Worm (Caenorhabditis elegans) whole organism, L2 larva: ENCODE results near the gene abu-13.
A peak's percentile ranks its signal among the peaks of the same experiment; 100 is the strongest.

Experiments used
- C34F6.9 ChIP-seq: fragments of 150-350 bp; optimal IDR thresholded peaks from 2 replicates; lab custom pipeline; 2014; ENCODE audit warnings: missing biosample characterization, missing genetic modification characterization
- F13H6.1 ChIP-seq: sonication (generic microtip); optimal IDR thresholded peaks from 2 replicates; lab custom pipeline; 2016; ENCODE audit warnings: missing genetic modification characterization, missing compliant biosample characterization
- R02D3.7 ChIP-seq: fragments of 150-350 bp; optimal IDR thresholded peaks from 2 replicates; lab custom pipeline; 2014; ENCODE audit warnings: missing biosample characterization, missing genetic modification characterization
- ZK546.5 ChIP-seq: sonication (generic microtip); optimal IDR thresholded peaks from 2 replicates; lab custom pipeline; 2017; ENCODE audit warnings: missing biosample characterization, missing genetic modification characterization
- aly-2 ChIP-seq: fragments of 150-350 bp; optimal IDR thresholded peaks from 2 replicates; lab custom pipeline; 2014; ENCODE audit warnings: missing biosample characterization, missing genetic modification characterization
- ama-1 ChIP-seq: fragments of 150-350 bp; optimal IDR thresholded peaks from 2 replicates; lab custom pipeline; 2018; ENCODE audit warnings: inconsistent platforms
- blmp-1 ChIP-seq: sonication (generic microtip); optimal IDR thresholded peaks from 2 replicates; lab custom pipeline; 2017; ENCODE audit warnings: missing genetic modification characterization, mild to moderate bottlenecking, missing compliant biosample characterization, antibody characterized with exemption, moderate library complexity; ENCODE audit not compliant: insufficient read depth
- ceh-82 ChIP-seq: fragments of 150-350 bp; optimal IDR thresholded peaks from 2 replicates; lab custom pipeline; 2014; ENCODE audit warnings: missing biosample characterization, missing genetic modification characterization
- crh-2 ChIP-seq: sonication (generic microtip); optimal IDR thresholded peaks from 2 replicates; lab custom pipeline; 2017; ENCODE audit warnings: missing biosample characterization, missing genetic modification characterization
- dmd-4 ChIP-seq: sonication (generic microtip); optimal IDR thresholded peaks from 2 replicates; lab custom pipeline; 2017; ENCODE audit warnings: missing biosample characterization, missing genetic modification characterization
- egl-27 ChIP-seq: sonication (generic microtip); optimal IDR thresholded peaks from 3 replicates; lab custom pipeline; 2017; ENCODE audit warnings: missing biosample characterization, missing genetic modification reagents, missing genetic modification characterization
- fos-1 ChIP-seq: fragments of 150-350 bp; optimal IDR thresholded peaks from 2 replicates; lab custom pipeline; 2014; ENCODE audit warnings: missing biosample characterization, missing genetic modification characterization
- lin-39 ChIP-seq: fragments of 150-350 bp; optimal IDR thresholded peaks from 2 replicates; lab custom pipeline; 2014; ENCODE audit warnings: missing biosample characterization, missing genetic modification reagents, missing genetic modification characterization
- lsy-2 ChIP-seq, 2 experiments: fragments of 150-350 bp in 1 of 2; sonication (generic microtip) in 1 of 2; optimal IDR thresholded peaks; 2 replicates each; lab custom pipeline; 2014 to 2017; ENCODE audit warnings: missing biosample characterization in 2 of 2, missing genetic modification characterization in 2 of 2
- mbf-1 ChIP-seq: sonication (generic microtip); optimal IDR thresholded peaks from 2 replicates; lab custom pipeline; 2017; ENCODE audit warnings: missing biosample characterization, missing genetic modification characterization
- mdl-1 ChIP-seq, 2 experiments: fragments of 150-350 bp in 1 of 2; sonication (generic microtip) in 1 of 2; optimal IDR thresholded peaks; 2 replicates each; lab custom pipeline; 2017; ENCODE audit warnings: missing biosample characterization in 2 of 2, missing genetic modification characterization in 2 of 2
- nhr-129 ChIP-seq: fragments of 150-350 bp; optimal IDR thresholded peaks from 2 replicates; lab custom pipeline; 2014; ENCODE audit warnings: missing biosample characterization, missing genetic modification characterization
- nhr-21 ChIP-seq: fragments of 150-350 bp; optimal IDR thresholded peaks from 2 replicates; lab custom pipeline; 2014; ENCODE audit warnings: missing biosample characterization, missing genetic modification characterization
- nhr-237 ChIP-seq: fragments of 150-350 bp; optimal IDR thresholded peaks from 2 replicates; lab custom pipeline; 2014; ENCODE audit warnings: missing biosample characterization, missing genetic modification characterization
- nhr-6 ChIP-seq: fragments of 150-350 bp; optimal IDR thresholded peaks from 2 replicates; lab custom pipeline; 2014; ENCODE audit warnings: missing biosample characterization, missing genetic modification characterization
- peb-1 ChIP-seq: fragments of 150-350 bp; optimal IDR thresholded peaks from 2 replicates; lab custom pipeline; 2014; ENCODE audit warnings: missing biosample characterization, missing genetic modification characterization
- sem-4 ChIP-seq: fragments of 150-350 bp; optimal IDR thresholded peaks from 2 replicates; lab custom pipeline; 2014; ENCODE audit warnings: missing biosample characterization, missing genetic modification reagents, missing genetic modification characterization
- skn-1 ChIP-seq: sonication (generic microtip); optimal IDR thresholded peaks from 2 replicates; lab custom pipeline; 2017; ENCODE audit warnings: missing biosample characterization, missing genetic modification characterization
- sma-3 ChIP-seq: sonication (generic microtip); optimal IDR thresholded peaks from 2 replicates; lab custom pipeline; 2016; ENCODE audit warnings: missing genetic modification reagents, missing genetic modification characterization, missing compliant biosample characterization
- unc-39 ChIP-seq: fragments of 150-350 bp; optimal IDR thresholded peaks from 2 replicates; lab custom pipeline; 2014; ENCODE audit warnings: missing biosample characterization, missing genetic modification characterization
- unc-55 ChIP-seq: fragments of 150-350 bp; sonication (generic microtip); optimal IDR thresholded peaks from 3 replicates; lab custom pipeline; 2014; ENCODE audit warnings: missing biosample characterization, missing genetic modification reagents, missing genetic modification characterization
- unc-62 ChIP-seq: fragments of 150-350 bp; optimal IDR thresholded peaks from 2 replicates; lab custom pipeline; 2014; ENCODE audit warnings: missing biosample characterization, missing genetic modification reagents, missing genetic modification characterization
- zag-1 ChIP-seq: fragments of 150-350 bp; optimal IDR thresholded peaks from 2 replicates; lab custom pipeline; 2014; ENCODE audit warnings: missing biosample characterization, missing genetic modification characterization
- ztf-11 ChIP-seq: sonication (generic microtip); optimal IDR thresholded peaks from 2 replicates; lab custom pipeline; 2017; ENCODE audit warnings: missing biosample characterization, missing genetic modification characterization
- ztf-4 ChIP-seq: fragments of 150-350 bp; optimal IDR thresholded peaks from 2 replicates; lab custom pipeline; 2014; ENCODE audit warnings: missing biosample characterization, missing genetic modification characterization

Gene abu-13

ce11 chrIII:6951435-6951834 lies 5.7 kb upstream of the abu-13 start:
- TF ChIP-seq sma-3 (GFP tag; lab: Kevin White, UChicago) (no peak), lsy-2 (tag; optimal IDR thresholded peaks at IDR 0.05; lab: Kevin White, UChicago) (peak in 1 of 2 experiments; percentile 41), C34F6.9 (tag; lab: Kevin White, UChicago) (peak; percentile 59), unc-55 (GFP tag; lab: Kevin White, UChicago) (peak; percentile 32), fos-1 (tag; lab: Kevin White, UChicago) (no peak), blmp-1 (tag; lab: Kevin White, UChicago) (peak; percentile 43)

ce11 chrIII:6947896-6948295 lies 2.2 kb upstream of the abu-13 start:
- TF ChIP-seq sem-4 (tag; lab: Kevin White, UChicago) (peak; percentile 31), crh-2 (tag; lab: Kevin White, UChicago) (no peak), F13H6.1 (tag; lab: Kevin White, UChicago) (peak; percentile 7), mdl-1 (tag; optimal IDR thresholded peaks at IDR 0.05; lab: Kevin White, UChicago) (no peak), fos-1 (tag; lab: Kevin White, UChicago) (peak; percentile 17), C34F6.9 (tag; lab: Kevin White, UChicago) (peak; percentile 12)

ce11 chrIII:6946382-6946781 lies 684 bp upstream of the abu-13 start, which contains the start of gene let-711:
Gene let-711, plus strand, starts transcription at chrIII:6946718.
- TF ChIP-seq aly-2 (tag; lab: Kevin White, UChicago) (no peak), R02D3.7 (tag; lab: Kevin White, UChicago) (no peak), fos-1 (tag; lab: Kevin White, UChicago) (no peak), unc-39 (no peak), unc-55 (GFP tag; lab: Kevin White, UChicago) (peak; percentile 20), nhr-6 (no peak), C34F6.9 (tag; lab: Kevin White, UChicago) (peak; percentile 26), lsy-2 (tag; optimal IDR thresholded peaks at IDR 0.05; lab: Kevin White, UChicago) (peak in 1 of 2 experiments; percentile 37)

ce11 chrIII:6945319-6945718 lies 379 bp downstream of the abu-13 start:
- no peak for TF ChIP-seq ztf-4 (tag; lab: Kevin White, UChicago)
- no peak for TF ChIP-seq nhr-129
- no peak for TF ChIP-seq egl-27 (tag; lab: Kevin White, UChicago)
- no peak for TF ChIP-seq skn-1
- TF ChIP-seq mbf-1 (tag; lab: Kevin White, UChicago) = no peak
- TF ChIP-seq fos-1 (tag; lab: Kevin White, UChicago) = no peak
- TF ChIP-seq nhr-21 (tag; lab: Kevin White, UChicago) = no peak
- no peak for TF ChIP-seq F13H6.1 (tag; lab: Kevin White, UChicago)
- TF ChIP-seq R02D3.7 (tag; lab: Kevin White, UChicago) = no peak

ce11 chrIII:6939523-6939922 lies 6.2 kb downstream of the abu-13 start, which contains the start of gene F57B9.3:
Gene F57B9.3, plus strand, starts transcription at chrIII:6939823.
- TF ChIP-seq nhr-237 (tag; lab: Kevin White, UChicago) = no peak
- TF ChIP-seq R02D3.7 (tag; lab: Kevin White, UChicago) = no peak
- no peak for TF ChIP-seq mbf-1 (tag; lab: Kevin White, UChicago)
- no peak for TF ChIP-seq F13H6.1 (tag; lab: Kevin White, UChicago)
- TF ChIP-seq egl-27 (tag; lab: Kevin White, UChicago) = no peak
- no peak for TF ChIP-seq unc-62 (GFP tag; lab: Kevin White, UChicago)
- TF ChIP-seq aly-2 (tag; lab: Kevin White, UChicago) = no peak
- no peak for TF ChIP-seq dmd-4 (tag; lab: Kevin White, UChicago)
- no peak for TF ChIP-seq C34F6.9 (tag; lab: Kevin White, UChicago)
- TF ChIP-seq lsy-2 (tag; optimal IDR thresholded peaks at IDR 0.05; lab: Kevin White, UChicago) = no peak
- TF ChIP-seq ztf-11 (tag; lab: Kevin White, UChicago) = no peak
- TF ChIP-seq lin-39 = no peak
- no peak for TF ChIP-seq ZK546.5 (tag; lab: Kevin White, UChicago)
- no peak for TF ChIP-seq ztf-4 (tag; lab: Kevin White, UChicago)
- no peak for TF ChIP-seq nhr-6
- no peak for TF ChIP-seq peb-1
- no peak for TF ChIP-seq ama-1

- TF ChIP-seq C34F6.9 (tag; lab: Kevin White, UChicago) (peak; percentile 2), zag-1 (tag; lab: Kevin White, UChicago) (no peak), ceh-82 (tag; lab: Kevin White, UChicago) (no peak)
Measured at ce11 chrIII:6935269-6936017, 10.3 kb downstream of the abu-13 start, which contains the start of the genes F57B9.8 and coq-2. Gene F57B9.8, minus strand, starts transcription at chrIII:6935319. Gene coq-2, plus strand, starts transcription at chrIII:6935967.
